Fruit fly (Drosophila melanogaster): ENCODE results near the gene tHMG1.

dm6 chr3R:22467939-22468571 lies 23.6 kb upstream of the tHMG1 start, which contains the start of the genes CG5377 and Nrx-1:
- TF ChIP-seq Hr39 (GFP tag; optimal IDR thresholded peaks at IDR 0.05): no peak
- no peak for TF ChIP-seq Ets21C (GFP tag; optimal IDR thresholded peaks at IDR 0.05)
- no peak for TF ChIP-seq fkh (GFP tag; optimal IDR thresholded peaks at IDR 0.05)
- TF ChIP-seq lz (GFP tag; optimal IDR thresholded peaks at IDR 0.05): no peak
- no peak for TF ChIP-seq dsx (GFP tag; optimal IDR thresholded peaks at IDR 0.05; ENCODE audit: poor library complexity, severe bottlenecking)
